Worm (Caenorhabditis elegans): ENCODE measurements around the gene sqst-2.

DNA sequence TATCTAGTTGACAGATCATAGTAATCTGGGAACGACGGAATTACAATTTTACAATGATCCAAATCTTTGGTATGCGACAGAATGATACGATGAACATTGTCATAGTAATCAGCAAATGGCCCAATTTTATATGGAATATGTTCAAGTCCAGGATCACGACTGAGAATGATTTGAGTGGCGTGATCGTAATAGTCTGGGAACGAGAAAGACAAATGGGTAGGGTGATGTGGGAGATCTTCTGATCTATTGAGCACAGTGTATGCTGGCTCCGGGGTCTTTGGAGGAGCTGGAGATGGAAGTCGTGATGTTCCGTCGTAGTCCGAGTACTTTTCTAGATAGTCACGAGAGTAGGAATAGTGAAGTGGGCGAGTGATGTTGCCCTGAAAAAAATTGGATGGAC is 4.9 kb downstream of the sqst-2 start:
- TF ChIP-seq unc-62 (GFP tag; optimal IDR thresholded peaks at IDR 0.05), result no peak
- TF ChIP-seq ztf-11 (tag; optimal IDR thresholded peaks at IDR 0.05), result no peak
